Fruit fly (Drosophila melanogaster): Measurements from ENCODE around the gene AIF.

Gene AIF

dm6 chr2L:2155453-2155852, 3.9 kb downstream of the AIF start, which contains the start of gene CG15382:
CG15382 (plus strand) TSS chr2L:2155753.
- TF ChIP-seq CG33213 (GFP tag; optimal IDR thresholded peaks at IDR 0.05) (no peak), Elba2 (GFP tag; optimal IDR thresholded peaks at IDR 0.05) (peak; percentile 38)

DNA sequence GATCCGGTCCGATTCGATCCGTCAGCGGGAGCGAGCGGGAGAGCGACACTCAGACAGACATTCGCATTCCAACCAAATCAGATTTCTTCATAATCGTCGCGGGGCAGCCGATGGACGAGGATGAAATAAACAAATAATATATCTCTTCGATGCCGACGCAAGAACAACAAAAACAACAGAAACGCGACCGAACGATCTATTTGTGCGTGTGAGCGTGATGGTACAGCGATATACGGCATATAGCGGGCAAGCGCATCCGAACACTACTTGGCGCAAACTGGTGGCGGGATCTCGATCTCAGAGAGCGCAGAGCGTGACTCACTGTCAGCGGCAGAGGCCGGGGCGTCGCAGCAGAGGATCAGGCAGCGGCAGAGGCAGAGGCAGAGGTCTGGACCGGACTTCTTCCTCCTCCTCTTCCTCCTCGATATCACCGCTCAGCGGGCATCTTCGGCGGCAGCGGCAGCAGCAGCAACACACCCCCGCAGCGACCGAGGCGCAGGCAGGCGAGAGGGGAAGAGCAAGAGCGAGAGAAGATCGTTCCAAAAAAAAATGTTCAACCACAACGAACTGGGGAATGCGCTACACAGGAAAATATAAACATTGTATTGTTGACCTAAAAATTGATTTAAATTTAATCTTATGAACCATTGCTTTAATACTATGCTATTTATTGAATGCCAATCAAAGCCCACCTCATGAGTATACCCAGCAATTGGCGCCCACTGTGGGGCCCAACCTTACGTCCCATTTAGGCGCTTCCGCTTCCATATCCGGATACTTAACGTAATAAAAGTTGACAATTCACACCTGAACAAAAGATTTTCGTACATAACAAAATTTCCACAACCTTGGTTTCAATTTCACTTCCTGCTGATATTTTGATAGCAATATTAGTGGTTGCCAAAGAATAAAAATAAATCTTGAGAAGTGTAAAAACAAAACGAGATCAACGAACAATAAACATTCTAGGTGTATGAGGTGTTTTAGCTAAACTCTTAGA, 10.0 kb downstream of the AIF start:
- no peak for TF ChIP-seq CG31365 (tag; optimal IDR thresholded peaks at IDR 0.05)
- peak; percentile 48 for TF ChIP-seq lilli (GFP tag; optimal IDR thresholded peaks at IDR 0.05)
- TF ChIP-seq run (tag; optimal IDR thresholded peaks at IDR 0.05): no peak
- TF ChIP-seq zfh1 (GFP tag; IDR thresholded peaks at IDR 0.05): no peak
- TF ChIP-seq nau (GFP tag; optimal IDR thresholded peaks at IDR 0.05): no peak
- TF ChIP-seq CG10147 (GFP tag; optimal IDR thresholded peaks at IDR 0.05): no peak
- TF ChIP-seq btn (GFP tag; optimal IDR thresholded peaks at IDR 0.05): no peak
- no peak for TF ChIP-seq Hey (tag; optimal IDR thresholded peaks at IDR 0.05)
- TF ChIP-seq zfh2 (GFP tag; optimal IDR thresholded peaks at IDR 0.05): peak; percentile 46
- TF ChIP-seq vnd (GFP tag; IDR thresholded peaks at IDR 0.05; ENCODE audit: partially characterized antibody): no peak
- no peak for TF ChIP-seq CG3838 (GFP tag; optimal IDR thresholded peaks at IDR 0.05)
- TF ChIP-seq H15 (GFP tag; IDR thresholded peaks at IDR 0.05): no peak
- no peak for TF ChIP-seq CG6254 (GFP tag; optimal IDR thresholded peaks at IDR 0.05)
- peak; percentile 24 for TF ChIP-seq mirr (GFP tag; optimal IDR thresholded peaks at IDR 0.05)
- peak; percentile 67 for TF ChIP-seq sug (tag; optimal IDR thresholded peaks at IDR 0.05)
- TF ChIP-seq jing (GFP tag; optimal IDR thresholded peaks at IDR 0.05): no peak
- 0 out of 3 replicates have a peak, but pooled peaks have one; percentile 27 for TF ChIP-seq CG11093 (GFP tag; IDR thresholded peaks at IDR 0.05)
- TF ChIP-seq NC2α (GFP tag; optimal IDR thresholded peaks at IDR 0.05): no peak
- TF ChIP-seq MTF-1 (GFP tag; optimal IDR thresholded peaks at IDR 0.05; ENCODE audit: borderline replicate concordance): no peak
- peak; percentile 93 for TF ChIP-seq Ets65A (GFP tag)
- TF ChIP-seq Chrac-16 (GFP tag; optimal IDR thresholded peaks at IDR 0.05): peak; percentile 30
- TF ChIP-seq TFAM (GFP tag; optimal IDR thresholded peaks at IDR 0.05): no peak
- TF ChIP-seq Meics (GFP tag; optimal IDR thresholded peaks at IDR 0.05): peak; percentile 44
- no peak for TF ChIP-seq CG32767 (GFP tag; IDR thresholded peaks at IDR 0.05)
- TF ChIP-seq CG1647 (GFP tag; optimal IDR thresholded peaks at IDR 0.05): no peak
- TF ChIP-seq jigr1 (GFP tag; IDR thresholded peaks at IDR 0.05): no peak
- no peak for TF ChIP-seq cad (GFP tag; optimal IDR thresholded peaks at IDR 0.05)
- TF ChIP-seq pzg (GFP tag; optimal IDR thresholded peaks at IDR 0.05): no peak
- peak; percentile 99 for TF ChIP-seq sd (tag; optimal IDR thresholded peaks at IDR 0.05)
- TF ChIP-seq B-H1 (GFP tag; IDR thresholded peaks at IDR 0.05): no peak; the same call in 2 of the 3 replicates
- no peak for TF ChIP-seq tio (GFP tag; optimal IDR thresholded peaks at IDR 0.05)
- TF ChIP-seq CG9609 (GFP tag; optimal IDR thresholded peaks at IDR 0.05): peak; percentile 49
- no peak for TF ChIP-seq Sry-δ (GFP tag; optimal IDR thresholded peaks at IDR 0.05)
- TF ChIP-seq CG5180 (GFP tag; optimal IDR thresholded peaks at IDR 0.05): no peak
- no peak for TF ChIP-seq Sry-β (GFP tag; optimal IDR thresholded peaks at IDR 0.05)
- no peak for TF ChIP-seq CG1603 (tag; optimal IDR thresholded peaks at IDR 0.05)
- TF ChIP-seq CG9932 (GFP tag; IDR thresholded peaks at IDR 0.05): peak; percentile 62
- no peak for TF ChIP-seq hkb (optimal IDR thresholded peaks at IDR 0.05)
- no peak for TF ChIP-seq hkb (GFP tag; IDR thresholded peaks at IDR 0.05)
- TF ChIP-seq disco-r (GFP tag; optimal IDR thresholded peaks at IDR 0.05): peak; percentile 10
- TF ChIP-seq CG8089 (GFP tag; optimal IDR thresholded peaks at IDR 0.05): peak; percentile 19
- TF ChIP-seq CG7987 (GFP tag; optimal IDR thresholded peaks at IDR 0.05): no peak
- peak; percentile 27 for TF ChIP-seq NfI (GFP tag; optimal IDR thresholded peaks at IDR 0.05)
- TF ChIP-seq CG30431 (GFP tag; optimal IDR thresholded peaks at IDR 0.05): peak; percentile 63
- TF ChIP-seq CG14014 (GFP tag; IDR thresholded peaks at IDR 0.05): no peak
- TF ChIP-seq usp (GFP tag; optimal IDR thresholded peaks at IDR 0.05): no peak
